Worm (Caenorhabditis elegans) whole organism, late embryonic: ENCODE data around the gene ets-6.

Experiments
- dve-1 ChIP-seq: sonication (generic microtip); optimal IDR thresholded peaks from 2 replicates; lab custom pipeline; 2017; ENCODE audit warnings: antibody characterized with exemption, mild to moderate bottlenecking, missing genetic modification characterization, missing compliant biosample characterization
- hlh-8 ChIP-seq: sonication (generic microtip); optimal IDR thresholded peaks from 2 replicates; lab custom pipeline; 2016; ENCODE audit warnings: missing genotype, missing genetic modification characterization, missing compliant biosample characterization
- nhr-232 ChIP-seq: sonication (generic microtip); optimal IDR thresholded peaks from 2 replicates; lab custom pipeline; 2016; ENCODE audit warnings: missing genetic modification characterization, missing compliant biosample characterization
- pag-3 ChIP-seq: sonication (generic microtip); optimal IDR thresholded peaks from 2 replicates; lab custom pipeline; 2016; ENCODE audit warnings: missing compliant biosample characterization, missing genetic modification characterization, borderline replicate concordance
- sox-4 ChIP-seq: sonication (generic microtip); optimal IDR thresholded peaks from 2 replicates; lab custom pipeline; 2017; ENCODE audit warnings: mild to moderate bottlenecking, missing genetic modification characterization, inconsistent platforms, missing compliant biosample characterization

ce11 chrV:7547479-7547878 is 32.9 kb downstream of the ets-6 start, which contains the start of gene ftn-1:
- TF ChIP-seq sox-4 (tag; lab: Kevin White, UChicago) (no peak), pag-3 (tag; lab: Kevin White, UChicago) (no peak), hlh-8 (tag; lab: Kevin White, UChicago) (no peak), dve-1 (tag; lab: Kevin White, UChicago) (no peak), nhr-232 (tag; lab: Kevin White, UChicago) (no peak)
